Worm (Caenorhabditis elegans) whole organism, L1 larva: ENCODE data around the gene ZK1307.7.

Experiments
- F16B12.6 ChIP-seq: fragments of 150-350 bp; optimal IDR thresholded peaks from 2 replicates; lab custom pipeline; 2014; ENCODE audit warnings: missing biosample characterization, missing genetic modification characterization
- dpl-1 ChIP-seq, 3 experiments: fragments of 150-350 bp in 2 of 3; sonication (generic microtip) in 1 of 3; optimal IDR thresholded peaks; 2 replicates each; lab custom pipeline; 2014 to 2017; ENCODE audit warnings: missing biosample characterization in 3 of 3, missing genetic modification characterization in 3 of 3, missing genetic modification reagents in 3 of 3
- fkh-10 ChIP-seq: sonication (generic microtip); optimal IDR thresholded peaks from 2 replicates; lab custom pipeline; 2017; ENCODE audit warnings: missing biosample characterization, missing genetic modification reagents, missing genetic modification characterization
- lin-13 ChIP-seq: fragments of 150-350 bp; optimal IDR thresholded peaks from 2 replicates; lab custom pipeline; 2014; ENCODE audit warnings: missing biosample characterization, missing genetic modification reagents, missing genetic modification characterization
- lin-35 ChIP-seq, 2 experiments: fragments of 150-350 bp; optimal IDR thresholded peaks; 2 replicates each; lab custom pipeline; 2014; ENCODE audit warnings: missing biosample characterization in 2 of 2, missing genetic modification characterization in 2 of 2, missing genetic modification reagents in 2 of 2
- nhr-47 ChIP-seq: sonication (generic microtip); optimal IDR thresholded peaks from 2 replicates; lab custom pipeline; 2016; ENCODE audit warnings: mild to moderate bottlenecking, missing genetic modification characterization, moderate library complexity, missing compliant biosample characterization
- nhr-76 ChIP-seq: sonication (generic microtip); optimal IDR thresholded peaks from 2 replicates; lab custom pipeline; 2017; ENCODE audit warnings: missing biosample characterization, missing genetic modification characterization

DNA sequence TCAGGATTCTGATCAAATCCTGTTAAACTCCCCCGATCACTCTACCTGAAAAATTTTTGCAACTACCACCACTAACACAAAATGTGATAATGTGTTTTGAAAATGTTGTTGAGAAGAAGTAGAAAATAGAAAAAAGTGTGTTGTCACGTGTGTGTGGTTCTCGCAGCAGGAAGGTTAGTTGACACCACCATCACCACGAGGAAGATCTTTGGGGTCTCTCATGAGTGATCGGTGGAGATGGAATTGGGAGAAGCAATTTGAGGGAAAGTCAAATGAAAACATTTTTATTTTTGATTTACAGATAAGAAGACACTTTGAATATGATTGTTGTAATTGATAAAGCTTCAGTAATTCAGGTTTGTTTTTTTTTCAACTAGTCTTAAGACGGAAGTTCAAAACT is 34.7 kb upstream of the ZK1307.7 start:
- TF ChIP-seq lin-35 (GFP tag; optimal IDR thresholded peaks at IDR 0.05; lab: Kevin White, UChicago) (peak; percentile 34 to 65), nhr-76 (tag; lab: Kevin White, UChicago) (no peak), nhr-47 (peak; percentile 11), F16B12.6 (tag; lab: Kevin White, UChicago) (no peak), dpl-1 (GFP tag; optimal IDR thresholded peaks at IDR 0.05; lab: Kevin White, UChicago) (peak in 1 of 3 experiments; percentile 25), lin-13 (GFP tag; lab: Kevin White, UChicago) (peak; percentile 44), fkh-10 (no peak)
